Fruit fly (Drosophila melanogaster) whole organism, prepupa: ENCODE data around the gene IleRS.

ENCODE experiments used
- CG10631 ChIP-seq: fragments of 200-800 bp; sonication (Bioruptor generic); optimal IDR thresholded peaks from 2 replicates; lab custom pipeline; 2016; ENCODE audit warnings: missing biosample characterization, missing genetic modification characterization
- CG11762 ChIP-seq: fragments of 200-800 bp; sonication (Bioruptor generic); optimal IDR thresholded peaks from 3 replicates; lab custom pipeline; 2016; ENCODE audit warnings: missing biosample characterization, missing genetic modification characterization; ENCODE audit not compliant: insufficient read depth
- CG32006 ChIP-seq: fragments of 200-800 bp; sonication (Bioruptor generic); optimal IDR thresholded peaks from 3 replicates; lab custom pipeline; 2017; ENCODE audit warnings: missing biosample characterization, mild to moderate bottlenecking, missing genetic modification characterization
- CG34406 ChIP-seq: fragments of 200-800 bp; sonication (Bioruptor generic); optimal IDR thresholded peaks from 3 replicates; lab custom pipeline; 2016; ENCODE audit warnings: missing biosample characterization, missing genetic modification characterization
- CG3919 ChIP-seq: fragments of 200-800 bp; sonication (Bioruptor generic); optimal IDR thresholded peaks from 3 replicates; lab custom pipeline; 2016; ENCODE audit warnings: missing biosample characterization, missing genetic modification characterization
- CG6163 ChIP-seq: fragments of 200-800 bp; sonication (Bioruptor generic); IDR thresholded peaks from 3 replicates; pipeline ENCODE4 v1.3.6; 2022; ENCODE audit warnings: missing biosample characterization, missing genetic modification characterization
- CG6792 ChIP-seq: fragments of 200-800 bp; sonication (Bioruptor generic); optimal IDR thresholded peaks from 3 replicates; lab custom pipeline; 2016; ENCODE audit warnings: missing biosample characterization, missing genetic modification characterization
- CG8119 ChIP-seq: fragments of 200-800 bp; sonication (Bioruptor generic); IDR thresholded peaks from 3 replicates; pipeline ENCODE4 v1.3.6; 2022; ENCODE audit warnings: missing biosample characterization, missing genetic modification characterization
- CG8319 ChIP-seq: fragments of 200-800 bp; sonication (Bioruptor generic); optimal IDR thresholded peaks from 3 replicates; lab custom pipeline; 2016; ENCODE audit warnings: missing biosample characterization, missing genetic modification characterization
- Ets96B ChIP-seq: fragments of 200-800 bp; optimal IDR thresholded peaks from 2 replicates; lab custom pipeline; 2019; ENCODE audit warnings: missing biosample characterization, mild to moderate bottlenecking, missing genetic modification characterization, moderate library complexity
- Gug ChIP-seq: fragments of 200-800 bp; sonication (Bioruptor generic); IDR thresholded peaks from 2 replicates; pipeline ENCODE4 v1.3.6; 2022; ENCODE audit warnings: missing biosample characterization, missing genetic modification characterization
- Hr38 ChIP-seq: sonication (Bioruptor generic); optimal IDR thresholded peaks from 2 replicates; lab custom pipeline; 2016; ENCODE audit warnings: missing biosample characterization, missing genetic modification characterization
- Hr4 ChIP-seq: fragments of 200-800 bp; sonication (Bioruptor generic); optimal IDR thresholded peaks from 3 replicates; lab custom pipeline; 2016; ENCODE audit warnings: missing biosample characterization, missing genetic modification characterization
- Met ChIP-seq: fragments of 200-800 bp; sonication (Bioruptor generic); optimal IDR thresholded peaks from 3 replicates; lab custom pipeline; 2016; ENCODE audit warnings: missing biosample characterization, missing genetic modification characterization
- achi ChIP-seq: fragments of 200-800 bp; sonication (Bioruptor generic); optimal IDR thresholded peaks from 3 replicates; lab custom pipeline; 2016; ENCODE audit warnings: missing biosample characterization, missing genetic modification characterization
- eg ChIP-seq: fragments of 200-800 bp; sonication (Bioruptor generic); IDR thresholded peaks from 3 replicates; pipeline ENCODE4 v1.3.6; 2022; ENCODE audit warnings: missing biosample characterization, missing genetic modification characterization
- fkh ChIP-seq: fragments of 200-800 bp; sonication (Bioruptor generic); optimal IDR thresholded peaks from 3 replicates; lab custom pipeline; 2017; ENCODE audit warnings: missing biosample characterization, mild to moderate bottlenecking, missing genetic modification characterization, moderate library complexity
- svp ChIP-seq: fragments of 200-800 bp; sonication (Bioruptor generic); peaks from one replicate; lab custom pipeline; 2016; ENCODE audit warnings: missing biosample characterization, missing genetic modification characterization
- topi ChIP-seq: fragments of 200-800 bp; sonication (Bioruptor generic); optimal IDR thresholded peaks from 3 replicates; lab custom pipeline; 2016; ENCODE audit warnings: missing biosample characterization, missing genetic modification characterization

IleRS gene

DNA sequence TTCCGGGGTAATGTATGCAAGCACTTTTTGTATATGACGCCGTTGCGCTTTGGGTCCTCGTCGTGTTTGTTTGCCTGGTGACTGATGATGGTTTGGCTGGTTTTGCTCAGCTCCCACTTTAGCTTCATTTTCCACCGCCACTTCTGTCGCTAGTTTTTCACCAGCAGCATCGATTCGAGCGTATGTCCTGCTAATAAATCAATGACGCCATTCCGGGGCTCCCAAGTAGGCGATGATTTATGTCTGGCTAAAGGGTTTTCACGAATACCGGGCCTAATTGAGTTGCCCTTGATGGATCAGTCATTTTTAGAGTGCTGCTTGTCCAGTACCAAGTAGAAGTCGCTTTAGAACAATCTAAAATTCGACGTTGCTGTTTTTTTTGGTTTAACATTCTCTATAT lies 41.0 kb downstream of the IleRS start, which contains the start of gene CG32450:
Gene CG32450, plus strand, starts transcription at position 301 of the 400 bp plus-strand sequence.
- TF ChIP-seq CG6792 (no peak), CG10631 (no peak), CG32006 (GFP tag; lab: Kevin White, UChicago) (no peak), CG6163 (GFP tag; lab: Robert Waterston, UW) (no peak), eg (GFP tag; lab: Robert Waterston, UW) (no peak), topi (no peak), Ets96B (no peak), achi (GFP tag; lab: Kevin White, UChicago) (no peak), Gug (no peak)
- TF ChIP-seq, all 60 proteins: peak for 0

DNA sequence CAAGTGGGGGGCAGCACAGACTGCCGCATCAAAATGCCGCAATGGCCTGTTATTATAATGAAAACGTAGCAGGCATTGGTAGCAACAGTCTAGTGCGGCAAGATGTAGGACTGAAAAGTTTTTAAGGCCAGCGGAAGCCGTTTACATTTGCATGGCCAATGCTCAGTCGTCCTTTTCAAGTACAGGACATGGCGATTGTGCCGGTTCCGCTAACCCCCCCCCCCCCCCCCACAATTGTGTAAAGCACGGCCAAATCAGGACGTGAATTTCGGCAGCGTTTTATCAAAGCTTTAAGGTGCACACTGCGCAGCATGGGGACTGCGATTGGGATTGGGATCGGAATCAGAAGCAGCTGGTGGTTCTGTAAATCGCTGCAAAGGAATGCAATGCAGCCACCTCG lies 49.4 kb downstream of the IleRS start:
- no peak for TF ChIP-seq CG6163 (GFP tag; lab: Robert Waterston, UW)
- TF ChIP-seq Hr4 (GFP tag; lab: Kevin White, UChicago), result no peak
- no peak for TF ChIP-seq fkh (GFP tag; lab: Kevin White, UChicago)
- no peak for TF ChIP-seq CG8119 (GFP tag; lab: Robert Waterston, UW)
- TF ChIP-seq CG3919 (GFP tag; lab: Kevin White, UChicago), result no peak
- no peak for TF ChIP-seq CG11762
- no peak for TF ChIP-seq svp
- TF ChIP-seq Hr38, result no peak
- no peak for TF ChIP-seq CG8319 (GFP tag; lab: Kevin White, UChicago)
- TF ChIP-seq CG34406, result no peak
- no peak for TF ChIP-seq Met (GFP tag; lab: Kevin White, UChicago)
- TF ChIP-seq, all 60 proteins: peak for 0
